Fruit fly (Drosophila melanogaster): ENCODE measurements around the gene Phlpp.

The Phlpp gene

dm6 chr2L:19058916-19059315, at the start of gene Phlpp (continued):
- TF ChIP-seq CG11398 (GFP tag; optimal IDR thresholded peaks at IDR 0.05) = no peak
- TF ChIP-seq CG32772 (GFP tag; IDR thresholded peaks at IDR 0.05) = peak; percentile 36; the same call in 1 of the 2 replicates
- TF ChIP-seq CG2889 (GFP tag; IDR thresholded peaks at IDR 0.05) = no peak
- peak; percentile 68 for TF ChIP-seq HLH3B (GFP tag; IDR thresholded peaks at IDR 0.05)
- peak; percentile 59 for TF ChIP-seq Rx (GFP tag; IDR thresholded peaks at IDR 0.05)
- TF ChIP-seq CG16815 (GFP tag; optimal IDR thresholded peaks at IDR 0.05) = peak; percentile 11
- peak; percentile 83 for TF ChIP-seq zfh1 (GFP tag; IDR thresholded peaks at IDR 0.05)
- TF ChIP-seq Ptx1 (GFP tag; IDR thresholded peaks at IDR 0.05) = peak; percentile 78
- TF ChIP-seq CkIIα-i1 (GFP tag; IDR thresholded peaks at IDR 0.05) = no peak
- TF ChIP-seq run (tag; optimal IDR thresholded peaks at IDR 0.05) = no peak
- peak; percentile 73; the same call in 2 of the 3 replicates for TF ChIP-seq gce (GFP tag; IDR thresholded peaks at IDR 0.05)
- TF ChIP-seq CG4360 (GFP tag; IDR thresholded peaks at IDR 0.05) = 0 out of 2 replicates have a peak, but pooled peaks have one; percentile 24
- peak; percentile 29 for TF ChIP-seq nerfin-1 (tag; optimal IDR thresholded peaks at IDR 0.05)
- peak; percentile 74 for TF ChIP-seq CG14441 (GFP tag; IDR thresholded peaks at IDR 0.05)
- TF ChIP-seq CG12659 (GFP tag; optimal IDR thresholded peaks at IDR 0.05) = no peak
- peak; percentile 31 for TF ChIP-seq CG1233 (GFP tag; optimal IDR thresholded peaks at IDR 0.05)
- no peak for TF ChIP-seq CG12769 (tag; optimal IDR thresholded peaks at IDR 0.05)
- TF ChIP-seq CrebB (tag; optimal IDR thresholded peaks at IDR 0.05) = no peak
- peak; percentile 28 for TF ChIP-seq ems (GFP tag; optimal IDR thresholded peaks at IDR 0.05)
- peak; percentile 10 for TF ChIP-seq CG2116 (GFP tag; optimal IDR thresholded peaks at IDR 0.05)
- TF ChIP-seq odd (GFP tag; optimal IDR thresholded peaks at IDR 0.05) = no peak
- TF ChIP-seq CG18599 (GFP tag; optimal IDR thresholded peaks at IDR 0.05) = no peak
- TF ChIP-seq stwl (tag; optimal IDR thresholded peaks at IDR 0.05) = peak; percentile 2
- TF ChIP-seq trem (tag; optimal IDR thresholded peaks at IDR 0.05) = peak; percentile 60
- TF ChIP-seq CG14014 (GFP tag; IDR thresholded peaks at IDR 0.05) = peak; percentile 56; the same call in 1 of the 2 replicates
- no peak for TF ChIP-seq kah (GFP tag; optimal IDR thresholded peaks at IDR 0.05)
- TF ChIP-seq E2f1 (GFP tag; IDR thresholded peaks at IDR 0.05) = peak; percentile 65
- peak; percentile 49 for TF ChIP-seq CG7372 (GFP tag; IDR thresholded peaks at IDR 0.05)
- peak in 1 of 2 experiments; percentile 58 for TF ChIP-seq Pdp1 (GFP tag; optimal IDR thresholded peaks at IDR 0.05)
- TF ChIP-seq CG9727 (GFP tag; optimal IDR thresholded peaks at IDR 0.05) = peak; percentile 12
- TF ChIP-seq ci (GFP tag; IDR thresholded peaks at IDR 0.05) = peak; percentile 40; the same call in 1 of the 3 replicates
- peak; percentile 8 for TF ChIP-seq pnt (GFP tag; optimal IDR thresholded peaks at IDR 0.05)
- no peak for TF ChIP-seq fd3F (GFP tag; optimal IDR thresholded peaks at IDR 0.05)
- peak; percentile 71 for TF ChIP-seq CG14710 (tag; optimal IDR thresholded peaks at IDR 0.05)
- peak; percentile 30 for TF ChIP-seq tin (GFP tag; optimal IDR thresholded peaks at IDR 0.05)
- peak; percentile 69; the same call in 1 of the 2 replicates for TF ChIP-seq CG1024 (GFP tag; IDR thresholded peaks at IDR 0.05)
- peak; percentile 59 for TF ChIP-seq croc (GFP tag; conservative IDR thresholded peaks at IDR 0.05)
- peak; percentile 78 for TF ChIP-seq CG31441 (GFP tag; IDR thresholded peaks at IDR 0.05)
- peak; percentile 13 for TF ChIP-seq CG18619 (GFP tag; optimal IDR thresholded peaks at IDR 0.05)
- peak; percentile 42 for TF ChIP-seq bcd (GFP tag; optimal IDR thresholded peaks at IDR 0.05)
- no peak for TF ChIP-seq gfzf (GFP tag; optimal IDR thresholded peaks at IDR 0.05)
- TF ChIP-seq Atf6 (GFP tag; IDR thresholded peaks at IDR 0.05) = no peak
- peak; percentile 76; the same call in 1 of the 2 replicates for TF ChIP-seq vvl (GFP tag; IDR thresholded peaks at IDR 0.05)
- peak; percentile 19; the same call in 1 of the 2 replicates for TF ChIP-seq lmd (GFP tag; IDR thresholded peaks at IDR 0.05)
- peak; percentile 2 to 5 for TF ChIP-seq dpn (GFP tag; optimal IDR thresholded peaks at IDR 0.05)
- peak; percentile 55 for TF ChIP-seq lilli (GFP tag; optimal IDR thresholded peaks at IDR 0.05)
- TF ChIP-seq Six4 (GFP tag; optimal IDR thresholded peaks at IDR 0.05) = peak; percentile 8
- TF ChIP-seq CG10321 (GFP tag; IDR thresholded peaks at IDR 0.05) = 0 out of 2 replicates have a peak, but pooled peaks have one; percentile 11
- TF ChIP-seq B-H2 (GFP tag; optimal IDR thresholded peaks at IDR 0.05) = no peak
- peak; percentile 60 for TF ChIP-seq CG8388 (GFP tag; optimal IDR thresholded peaks at IDR 0.05)
- TF ChIP-seq CHES-1-like (GFP tag; optimal IDR thresholded peaks at IDR 0.05) = no peak

Data from whole organism, embryonic.